Fruit fly (Drosophila melanogaster) whole organism, embryonic: ENCODE measurements around the gene CG5805.

Experiments used
- Aef1 ChIP-seq: fragments of 200-800 bp; sonication (Bioruptor generic); IDR thresholded peaks from 3 replicates; pipeline ENCODE4 v1.3.6; 2022; ENCODE audit warnings: missing biosample characterization, missing genetic modification characterization
- Asciz ChIP-seq: fragments of 200-800 bp; sonication (Bioruptor generic); optimal IDR thresholded peaks from 2 replicates; lab custom pipeline; 2017; ENCODE audit warnings: missing biosample characterization, mild to moderate bottlenecking, missing genetic modification characterization, missing genetic modification reagents
- CG10979 ChIP-seq: fragments of 200-800 bp; sonication (Bioruptor generic); optimal IDR thresholded peaks from 2 replicates; lab custom pipeline; 2018; ENCODE audit warnings: missing biosample characterization, mild to moderate bottlenecking, missing genetic modification characterization, moderate library complexity
- CG11085 ChIP-seq: fragments of 200-800 bp; sonication (Bioruptor generic); IDR thresholded peaks from 2 replicates; pipeline ENCODE4 v1.3.6; 2022; ENCODE audit warnings: missing biosample characterization, missing genetic modification characterization
- CG11247 ChIP-seq: fragments of 200-800 bp; sonication (Bioruptor generic); IDR thresholded peaks from 2 replicates; pipeline ENCODE4 v1.3.6; 2022; ENCODE audit warnings: missing biosample characterization, missing genetic modification characterization
- CG11560 ChIP-seq: fragments of 200-800 bp; sonication (Bioruptor generic); IDR thresholded peaks from 3 replicates; pipeline ENCODE4 v1.3.6; 2022; ENCODE audit warnings: missing biosample characterization, missing genetic modification characterization
- CG11723 ChIP-seq: fragments of 200-800 bp; sonication (Bioruptor generic); optimal IDR thresholded peaks from 2 replicates; lab custom pipeline; 2017; ENCODE audit warnings: missing biosample characterization, mild to moderate bottlenecking, missing genetic modification characterization
- CG12236 ChIP-seq: fragments of 200-800 bp; sonication (Bioruptor generic); optimal IDR thresholded peaks from 2 replicates; lab custom pipeline; 2016; ENCODE audit warnings: missing biosample characterization, missing genetic modification characterization
- CG12744 ChIP-seq: fragments of 200-800 bp; sonication (Bioruptor generic); optimal IDR thresholded peaks from 2 replicates; lab custom pipeline; 2016; ENCODE audit warnings: missing biosample characterization, missing genetic modification characterization
- CG13775 ChIP-seq: fragments of 200-800 bp; sonication (Bioruptor generic); optimal IDR thresholded peaks from 3 replicates; lab custom pipeline; 2017; ENCODE audit warnings: missing biosample characterization, mild to moderate bottlenecking, missing genetic modification characterization
- CG13894 ChIP-seq: fragments of 200-800 bp; sonication (Bioruptor generic); optimal IDR thresholded peaks from 3 replicates; lab custom pipeline; 2018; ENCODE audit warnings: missing biosample characterization, mild to moderate bottlenecking, missing genetic modification characterization, moderate library complexity
- CG14860 ChIP-seq: fragments of 200-800 bp; sonication (Bioruptor generic); IDR thresholded peaks from 3 replicates; pipeline ENCODE4 v1.3.6; 2022; ENCODE audit warnings: missing biosample characterization, missing genetic modification characterization; ENCODE audit not compliant: partially characterized antibody
- CG15011 ChIP-seq: fragments of 200-800 bp; sonication (Bioruptor generic); optimal IDR thresholded peaks from 3 replicates; lab custom pipeline; 2018; ENCODE audit warnings: missing biosample characterization, mild to moderate bottlenecking, missing genetic modification characterization
- CG16813 ChIP-seq: fragments of 200-800 bp; sonication (Bioruptor generic); IDR thresholded peaks from 3 replicates; pipeline ENCODE4 v1.3.6; 2022; ENCODE audit warnings: missing biosample characterization, missing genetic modification characterization; ENCODE audit not compliant: partially characterized antibody
- CG17385 ChIP-seq: fragments of 200-800 bp; sonication (Bioruptor generic); optimal IDR thresholded peaks from 3 replicates; lab custom pipeline; 2018; ENCODE audit warnings: missing biosample characterization, mild to moderate bottlenecking, missing genetic modification characterization
- CG18764 ChIP-seq: fragments of 200-800 bp; sonication (Bioruptor generic); optimal IDR thresholded peaks from 3 replicates; lab custom pipeline; 2016; ENCODE audit warnings: missing biosample characterization, missing genetic modification characterization
- CG2116 ChIP-seq: fragments of 200-800 bp; sonication (Bioruptor generic); optimal IDR thresholded peaks from 3 replicates; lab custom pipeline; 2018; ENCODE audit warnings: missing biosample characterization, mild to moderate bottlenecking, missing genetic modification characterization
- CG30403 ChIP-seq: fragments of 200-800 bp; sonication (Bioruptor generic); optimal IDR thresholded peaks from 3 replicates; lab custom pipeline; 2016; ENCODE audit warnings: missing biosample characterization, missing genetic modification characterization
- CG4707 ChIP-seq: fragments of 200-800 bp; sonication (Bioruptor generic); optimal IDR thresholded peaks from 2 replicates; lab custom pipeline; 2018; ENCODE audit warnings: missing biosample characterization, mild to moderate bottlenecking, missing genetic modification characterization, moderate library complexity
- CG4730 ChIP-seq: fragments of 200-800 bp; sonication (Bioruptor generic); IDR thresholded peaks from 2 replicates; pipeline ENCODE4 v1.3.6; 2022; ENCODE audit warnings: missing biosample characterization, missing genetic modification characterization
- CG5245 ChIP-seq: fragments of 200-800 bp; sonication (Bioruptor generic); optimal IDR thresholded peaks from 3 replicates; lab custom pipeline; 2016; ENCODE audit warnings: missing biosample characterization, missing genetic modification characterization
- CG6765 ChIP-seq: fragments of 200-800 bp; sonication (Bioruptor generic); optimal IDR thresholded peaks from 3 replicates; lab custom pipeline; 2017; ENCODE audit warnings: missing biosample characterization, mild to moderate bottlenecking, missing genetic modification characterization
- CG8281 ChIP-seq: fragments of 200-800 bp; sonication (Bioruptor generic); optimal IDR thresholded peaks from 2 replicates; lab custom pipeline; 2018; ENCODE audit warnings: missing biosample characterization, mild to moderate bottlenecking, missing genetic modification characterization, moderate library complexity
- CG8924 ChIP-seq: fragments of 200-800 bp; optimal IDR thresholded peaks from 3 replicates; lab custom pipeline; 2019; ENCODE audit warnings: missing biosample characterization, mild to moderate bottlenecking, missing genetic modification characterization, moderate library complexity
- CG9817 ChIP-seq: fragments of 200-800 bp; sonication (Bioruptor generic); optimal IDR thresholded peaks from 2 replicates; lab custom pipeline; 2018; ENCODE audit warnings: missing biosample characterization, mild to moderate bottlenecking, missing genetic modification characterization, moderate library complexity
- CG9876 ChIP-seq: fragments of 200-800 bp; sonication (Bioruptor generic); optimal IDR thresholded peaks from 2 replicates; lab custom pipeline; 2016; ENCODE audit warnings: missing biosample characterization, missing genetic modification characterization
- CG9932 ChIP-seq: fragments of 200-800 bp; sonication (Bioruptor generic); IDR thresholded peaks from 2 replicates; pipeline ENCODE4 v1.3.6; 2022; ENCODE audit warnings: missing biosample characterization, missing genetic modification characterization
- CrebB ChIP-seq: fragments of 200-800 bp; sonication (Bioruptor generic); optimal IDR thresholded peaks from 3 replicates; lab custom pipeline; 2018; ENCODE audit warnings: missing biosample characterization, mild to moderate bottlenecking, missing genetic modification characterization
- E2f2 ChIP-seq: fragments of 200-800 bp; sonication (Bioruptor generic); IDR thresholded peaks from 2 replicates; pipeline ENCODE4 v1.3.6; 2022; ENCODE audit warnings: missing biosample characterization, missing genetic modification characterization
- H15 ChIP-seq: fragments of 200-800 bp; sonication (Bioruptor generic); IDR thresholded peaks from 3 replicates; pipeline ENCODE4 v1.3.6; 2022; ENCODE audit warnings: missing biosample characterization, missing genetic modification characterization
- MESR4 ChIP-seq: fragments of 200-800 bp; sonication (Bioruptor generic); optimal IDR thresholded peaks from 2 replicates; lab custom pipeline; 2018; ENCODE audit warnings: missing biosample characterization, mild to moderate bottlenecking, missing genetic modification characterization, moderate library complexity
- Mes4 ChIP-seq: fragments of 200-800 bp; sonication (Bioruptor generic); optimal IDR thresholded peaks from 2 replicates; lab custom pipeline; 2016; ENCODE audit warnings: missing biosample characterization, missing genetic modification characterization
- NK7.1 ChIP-seq: fragments of 200-800 bp; sonication (Bioruptor generic); optimal IDR thresholded peaks from 3 replicates; lab custom pipeline; 2016; ENCODE audit warnings: missing biosample characterization, missing genetic modification characterization
- Oli ChIP-seq: fragments of 200-800 bp; sonication (Bioruptor generic); optimal IDR thresholded peaks from 2 replicates; lab custom pipeline; 2018; ENCODE audit warnings: missing biosample characterization, mild to moderate bottlenecking, missing genetic modification characterization, moderate library complexity
- PHDP ChIP-seq: fragments of 200-800 bp; sonication (Bioruptor generic); optimal IDR thresholded peaks from 3 replicates; lab custom pipeline; 2018; ENCODE audit warnings: missing biosample characterization, mild to moderate bottlenecking, missing genetic modification characterization, moderate library complexity
- Rfx ChIP-seq: fragments of 200-800 bp; sonication (Bioruptor generic); IDR thresholded peaks from 2 replicates; pipeline ENCODE4 v1.3.6; 2022; ENCODE audit warnings: missing biosample characterization, missing genetic modification characterization
- Scr ChIP-seq: fragments of 200-800 bp; sonication (Bioruptor generic); IDR thresholded peaks from 2 replicates; pipeline ENCODE4 v1.3.6; 2022; ENCODE audit warnings: missing biosample characterization, missing genetic modification characterization; ENCODE audit not compliant: partially characterized antibody
- ara ChIP-seq: fragments of 200-800 bp; sonication (Bioruptor generic); IDR thresholded peaks from 2 replicates; pipeline ENCODE4 v1.3.6; 2022; ENCODE audit warnings: missing biosample characterization, missing genetic modification characterization
- ase ChIP-seq: fragments of 200-800 bp; sonication (Bioruptor generic); IDR thresholded peaks from 3 replicates; pipeline ENCODE4 v1.3.6; 2022; ENCODE audit warnings: missing biosample characterization, missing genetic modification characterization
- cato ChIP-seq: fragments of 200-800 bp; sonication (Bioruptor generic); optimal IDR thresholded peaks from 2 replicates; lab custom pipeline; 2016; ENCODE audit warnings: missing biosample characterization, missing genetic modification characterization, borderline replicate concordance
- gcm ChIP-seq: fragments of 200-800 bp; sonication (Bioruptor generic); optimal IDR thresholded peaks from 2 replicates; lab custom pipeline; 2019; ENCODE audit warnings: missing biosample characterization, mild to moderate bottlenecking, missing genetic modification characterization, moderate library complexity
- gfzf ChIP-seq: fragments of 200-800 bp; sonication (Bioruptor generic); optimal IDR thresholded peaks from 2 replicates; lab custom pipeline; 2016; ENCODE audit warnings: missing biosample characterization, mild to moderate bottlenecking, missing genetic modification characterization, moderate library complexity
- gsb-n ChIP-seq: fragments of 200-800 bp; sonication (Bioruptor generic); optimal IDR thresholded peaks from 3 replicates; lab custom pipeline; 2018; ENCODE audit warnings: missing biosample characterization, mild to moderate bottlenecking, missing genetic modification characterization
- hb ChIP-seq: fragments of 200-800 bp; sonication (Bioruptor generic); IDR thresholded peaks from 3 replicates; pipeline ENCODE4 v1.3.6; 2022; ENCODE audit warnings: missing biosample characterization, missing genetic modification characterization; ENCODE audit not compliant: partially characterized antibody
- kay ChIP-seq: fragments of 200-800 bp; sonication (Bioruptor generic); optimal IDR thresholded peaks from 2 replicates; lab custom pipeline; 2016; ENCODE audit warnings: missing biosample characterization, missing genetic modification characterization
- maf-S ChIP-seq: fragments of 200-800 bp; sonication (Bioruptor generic); optimal IDR thresholded peaks from 2 replicates; lab custom pipeline; 2016; ENCODE audit warnings: missing biosample characterization, missing genetic modification characterization
- pnt ChIP-seq: fragments of 200-800 bp; sonication (Bioruptor generic); optimal IDR thresholded peaks from 3 replicates; lab custom pipeline; 2016; ENCODE audit warnings: missing biosample characterization, missing genetic modification characterization
- pros ChIP-seq: fragments of 200-800 bp; sonication (Bioruptor generic); optimal IDR thresholded peaks from 3 replicates; lab custom pipeline; 2019; ENCODE audit warnings: missing biosample characterization, mild to moderate bottlenecking, missing genetic modification characterization, moderate library complexity
- run ChIP-seq: fragments of 200-800 bp; sonication (Bioruptor generic); optimal IDR thresholded peaks from 3 replicates; lab custom pipeline; 2018; ENCODE audit warnings: missing biosample characterization, mild to moderate bottlenecking, missing genetic modification characterization
- sug ChIP-seq: fragments of 200-800 bp; optimal IDR thresholded peaks from 2 replicates; lab custom pipeline; 2019; ENCODE audit warnings: missing biosample characterization, mild to moderate bottlenecking, missing genetic modification characterization, moderate library complexity
- ttk ChIP-seq: fragments of 200-800 bp; sonication (Bioruptor generic); IDR thresholded peaks from 2 replicates; pipeline ENCODE4 v2.1.2; 2022; ENCODE audit warnings: missing biosample characterization, missing genetic modification characterization

The CG5805 gene

dm6 chr3R:24829887-24830351 lies 42.7 kb upstream of the CG5805 start, which contains the start of the genes Kaz and CG43273 (continued):
- TF ChIP-seq CG2116 (peak; percentile 60), CG15011 (no peak), maf-S (no peak), CG18764 (GFP tag; lab: Kevin White, UChicago) (no peak), hb (GFP tag; lab: Robert Waterston, UW) (no peak), CG4730 (GFP tag; lab: Robert Waterston, UW) (no peak), NK7.1 (no peak), ase (no peak), cato (peak; percentile 15), CG16813 (GFP tag; lab: Robert Waterston, UW) (no peak), ttk (GFP tag; lab: Robert Waterston, UW) (no peak), CG9932 (GFP tag; lab: Robert Waterston, UW) (peak; percentile 78), Aef1 (GFP tag; lab: Robert Waterston, UW) (peak; percentile 12; the same call in 1 of the 3 replicates), Oli (tag; lab: Kevin White, UChicago) (peak; percentile 44), PHDP (tag; lab: Kevin White, UChicago) (no peak), CG9876 (GFP tag; lab: Kevin White, UChicago) (no peak), CG11723 (GFP tag; lab: Kevin White, UChicago) (no peak), gfzf (GFP tag; lab: Kevin White, UChicago) (no peak), MESR4 (GFP tag; lab: Kevin White, UChicago) (no peak), CG11085 (GFP tag; lab: Robert Waterston, UW) (no peak), gcm (no peak), Rfx (GFP tag; lab: Robert Waterston, UW) (peak; percentile 73), Mes4 (GFP tag; lab: Kevin White, UChicago) (no peak), CG8281 (no peak), CG14860 (GFP tag; lab: Robert Waterston, UW) (no peak), CG30403 (GFP tag; lab: Kevin White, UChicago) (peak; percentile 77), CG12744 (GFP tag; lab: Kevin White, UChicago) (no peak), pnt (GFP tag; lab: Kevin White, UChicago) (peak; percentile 3), Asciz (GFP tag; lab: Kevin White, UChicago) (no peak), CG11247 (no peak), sug (tag; lab: Kevin White, UChicago) (no peak), Scr (GFP tag; lab: Robert Waterston, UW) (peak; percentile 30; the same call in 1 of the 2 replicates), CrebB (no peak), CG13894 (tag; lab: Kevin White, UChicago) (no peak), E2f2 (GFP tag; lab: Robert Waterston, UW) (no peak), CG13775 (GFP tag; lab: Kevin White, UChicago) (peak; percentile 66), CG12236 (GFP tag; lab: Kevin White, UChicago) (no peak), ara (no peak), pros (GFP tag; lab: Kevin White, UChicago) (no peak), kay (GFP tag; lab: Kevin White, UChicago) (peak; percentile 26), CG6765 (GFP tag; lab: Kevin White, UChicago) (no peak), CG17385 (GFP tag; lab: Kevin White, UChicago) (no peak), gsb-n (no peak), CG5245 (GFP tag; lab: Kevin White, UChicago) (no peak), H15 (no peak), CG8924 (peak; percentile 74), CG4707 (GFP tag; lab: Kevin White, UChicago) (no peak), CG10979 (tag; lab: Kevin White, UChicago) (peak; percentile 56), run (tag; lab: Kevin White, UChicago) (no peak), CG9817 (peak; percentile 73), CG11560 (tag; lab: Robert Waterston, UW) (no peak)
